Worm (Caenorhabditis elegans) whole organism, L3 larva: ENCODE data around the gene K10C2.8.

Source experiments
- elt-2 ChIP-seq: sonication (generic microtip); optimal IDR thresholded peaks from 2 replicates; lab custom pipeline; 2016; ENCODE audit warnings: missing genetic modification reagents, mild to moderate bottlenecking, missing genetic modification characterization, missing compliant biosample characterization
- zag-1 ChIP-seq: fragments of 150-350 bp; optimal IDR thresholded peaks from 2 replicates; lab custom pipeline; 2014; ENCODE audit warnings: missing biosample characterization, missing genetic modification characterization

ce11 chrX:6467462-6467861 is 30.0 kb upstream of the K10C2.8 start, which contains the start of gene C15B12.3:
- no peak for TF ChIP-seq zag-1 (tag; lab: Kevin White, UChicago)
- TF ChIP-seq elt-2 (tag; lab: Kevin White, UChicago) = no peak
